Worm (Caenorhabditis elegans) whole organism, midembryonic: ENCODE results near the gene srd-56.

Experiments used
- T22C8.4 ChIP-seq: fragments of 200-800 bp; sonication (Bioruptor generic); IDR thresholded peaks from 2 replicates; pipeline ENCODE4 v1.3.6; 2022; ENCODE audit warnings: missing genetic modification characterization, missing compliant biosample characterization
- cog-1 ChIP-seq: sonication (generic microtip); optimal IDR thresholded peaks from 2 replicates; lab custom pipeline; 2016; ENCODE audit warnings: missing genetic modification characterization, missing compliant biosample characterization
- flt-1 ChIP-seq: fragments of 200-800 bp; sonication (Bioruptor generic); IDR thresholded peaks from 2 replicates; pipeline ENCODE4 v1.3.6; 2022; ENCODE audit warnings: missing genetic modification characterization, missing compliant biosample characterization
- klf-2 ChIP-seq: fragments of 200-800 bp; sonication (Bioruptor generic); conservative IDR thresholded peaks from 2 replicates; pipeline ENCODE4 v1.3.6; 2022; ENCODE audit warnings: missing genetic modification reagents, missing genetic modification characterization, missing compliant biosample characterization
- med-1 ChIP-seq: sonication (generic microtip); optimal IDR thresholded peaks from 2 replicates; lab custom pipeline; 2017; ENCODE audit warnings: missing genetic modification characterization, mild to moderate bottlenecking, missing compliant biosample characterization, antibody characterized with exemption, missing genetic modification reagents; ENCODE audit not compliant: insufficient read depth
- ref-1 ChIP-seq: fragments of 200-800 bp; sonication (Bioruptor generic); conservative IDR thresholded peaks from 2 replicates; pipeline ENCODE4 v1.3.6; 2022; ENCODE audit warnings: missing genetic modification reagents, missing genetic modification characterization, missing compliant biosample characterization
- tab-1 ChIP-seq: fragments of 200-800 bp; sonication (Bioruptor generic); IDR thresholded peaks from 2 replicates; pipeline ENCODE4 v1.3.6; 2022; ENCODE audit warnings: missing genetic modification characterization, missing compliant biosample characterization
- ztf-23 ChIP-seq: fragments of 200-800 bp; sonication (Bioruptor generic); IDR thresholded peaks from 2 replicates; pipeline ENCODE4 v1.3.6; 2022; ENCODE audit warnings: missing genetic modification reagents, missing genetic modification characterization, missing compliant biosample characterization
- ztf-29 ChIP-seq: fragments of 200-800 bp; sonication (Bioruptor generic); IDR thresholded peaks from 2 replicates; pipeline ENCODE4 v1.3.6; 2022; ENCODE audit warnings: missing genetic modification reagents, missing genetic modification characterization, missing compliant biosample characterization

The srd-56 gene

DNA sequence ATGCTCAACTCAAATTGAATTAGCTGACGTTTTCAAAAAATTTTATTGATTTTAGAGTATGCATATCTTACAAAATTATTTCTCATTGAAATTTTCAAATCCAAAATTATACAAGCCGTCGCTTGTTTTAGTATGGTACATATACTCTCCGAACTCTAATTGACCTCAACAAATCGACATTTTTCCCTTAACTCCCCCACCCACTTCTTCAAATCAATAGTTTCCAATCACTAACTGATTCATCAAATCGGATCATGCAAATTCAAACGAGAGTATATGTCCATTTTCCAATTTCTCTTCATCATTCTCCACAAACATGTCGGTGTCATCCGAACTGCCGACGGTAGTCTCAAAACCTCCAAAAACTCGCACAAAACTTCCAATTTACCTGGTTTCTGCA is 13.9 kb downstream of the srd-56 start, which contains the start of gene E04F6.4:
TSS of gene E04F6.4 (plus strand) at position 301 of the 400 bp plus-strand sequence.
- TF ChIP-seq cog-1 (tag; lab: Kevin White, UChicago) (no peak), tab-1 (no peak), flt-1 (GFP tag; lab: Robert Waterston, UW) (no peak), T22C8.4 (GFP tag; lab: Robert Waterston, UW) (no peak), ztf-23 (no peak), ztf-29 (GFP tag; lab: Robert Waterston, UW) (no peak), ref-1 (GFP tag; lab: Robert Waterston, UW) (no peak), klf-2 (GFP tag; lab: Robert Waterston, UW) (no peak)

DNA sequence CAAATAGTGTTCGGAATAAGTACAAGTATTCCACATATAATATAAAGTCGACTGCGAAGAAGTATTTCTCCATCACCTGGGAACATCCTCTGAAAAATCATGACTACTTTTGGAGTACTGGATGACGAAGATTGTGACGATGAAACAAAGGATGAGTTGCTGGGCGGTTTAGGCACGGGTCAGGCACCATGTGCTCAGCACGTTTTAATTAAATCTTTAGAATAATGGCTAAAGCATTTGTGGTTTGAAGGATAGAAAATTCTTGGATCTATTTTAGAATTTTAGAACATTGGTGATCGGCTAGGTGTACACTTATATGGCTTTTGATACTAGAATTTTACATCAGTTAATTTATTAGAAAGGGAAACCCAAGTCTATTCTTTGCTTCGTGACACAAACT is 15.9 kb downstream of the srd-56 start, which contains the start of gene C27H5.6:
TSS of gene C27H5.6 (minus strand) at position 101 of the 400 bp plus-strand sequence.
- TF ChIP-seq klf-2 (GFP tag; lab: Robert Waterston, UW) (no peak), ztf-23 (no peak), flt-1 (GFP tag; lab: Robert Waterston, UW) (no peak), T22C8.4 (GFP tag; lab: Robert Waterston, UW) (no peak), med-1 (GFP tag; lab: Kevin White, UChicago) (no peak), ztf-29 (GFP tag; lab: Robert Waterston, UW) (no peak), tab-1 (no peak), ref-1 (GFP tag; lab: Robert Waterston, UW) (no peak), cog-1 (tag; lab: Kevin White, UChicago) (no peak)

DNA sequence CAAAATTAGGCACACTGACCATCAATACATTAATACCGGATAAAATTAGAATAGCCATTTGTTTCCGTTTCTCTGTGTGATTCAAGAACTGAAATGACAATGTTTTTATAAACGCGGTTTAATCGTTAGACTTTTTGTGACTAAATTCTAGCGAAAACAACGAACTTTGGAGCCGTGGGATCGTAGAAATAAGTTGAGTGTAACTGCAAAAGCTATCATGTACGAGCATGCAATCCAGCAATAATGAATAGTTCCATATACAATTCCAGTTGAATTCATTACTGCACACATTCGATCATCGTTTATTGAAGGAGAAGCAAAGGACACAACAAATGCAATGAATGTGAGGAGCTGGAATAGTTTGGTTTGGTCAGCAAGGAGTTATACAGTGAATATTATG is 16.9 kb downstream of the srd-56 start:
- TF ChIP-seq ztf-23 = no peak
- TF ChIP-seq flt-1 (GFP tag; lab: Robert Waterston, UW) = no peak
- TF ChIP-seq T22C8.4 (GFP tag; lab: Robert Waterston, UW) = no peak
- TF ChIP-seq ref-1 (GFP tag; lab: Robert Waterston, UW) = no peak
- no peak for TF ChIP-seq tab-1
- no peak for TF ChIP-seq med-1 (GFP tag; lab: Kevin White, UChicago)
- TF ChIP-seq cog-1 (tag; lab: Kevin White, UChicago) = no peak
- TF ChIP-seq klf-2 (GFP tag; lab: Robert Waterston, UW) = no peak
- no peak for TF ChIP-seq ztf-29 (GFP tag; lab: Robert Waterston, UW)

DNA sequence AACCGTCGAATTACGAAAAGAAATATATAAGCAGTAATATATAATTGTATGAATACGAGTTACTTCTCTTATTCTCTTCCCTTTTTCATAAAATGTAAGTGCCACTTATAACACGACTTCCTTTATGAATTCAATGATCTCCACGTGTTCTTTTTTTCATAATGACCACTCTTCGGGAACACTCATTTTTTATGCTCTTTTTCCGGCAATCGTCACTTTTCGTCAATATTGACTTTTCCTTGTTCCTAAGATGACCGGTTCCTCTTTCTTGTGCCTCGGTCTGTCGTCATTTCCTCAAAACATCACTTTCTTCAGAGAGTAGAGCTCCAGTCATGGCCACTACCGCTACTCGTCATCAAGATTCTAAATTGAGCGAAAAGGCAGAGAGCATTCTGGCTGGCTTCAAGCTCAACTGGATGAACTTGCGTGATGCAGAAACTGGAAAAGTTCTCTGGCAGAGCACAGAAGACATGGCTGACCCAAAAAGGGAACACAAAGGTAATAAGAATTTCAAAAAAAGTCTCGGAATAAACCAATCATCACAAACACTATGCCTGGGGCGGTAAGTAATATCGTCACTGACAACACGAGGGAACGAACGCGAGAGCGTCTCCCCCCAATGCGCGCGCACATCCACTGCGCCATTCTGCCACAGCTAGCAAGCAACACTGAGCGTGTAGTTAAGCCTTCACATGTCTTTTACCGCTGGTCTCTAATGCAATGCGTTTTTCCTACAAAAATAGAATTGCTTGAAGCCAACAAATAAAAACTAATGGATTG is 19.3 kb downstream of the srd-56 start, which contains the start of gene pdl-1:
TSS of gene pdl-1 (plus strand) at position 309 of the 780 bp plus-strand sequence.
- TF ChIP-seq flt-1 (GFP tag; lab: Robert Waterston, UW) = peak; percentile 98
- peak; percentile 94 for TF ChIP-seq ztf-29 (GFP tag; lab: Robert Waterston, UW)
- peak; percentile 97 for TF ChIP-seq tab-1
- peak; percentile 96 for TF ChIP-seq ztf-23
- TF ChIP-seq med-1 (GFP tag; lab: Kevin White, UChicago) = peak; percentile 63
- peak; percentile 95 for TF ChIP-seq T22C8.4 (GFP tag; lab: Robert Waterston, UW)
- peak; percentile 91 for TF ChIP-seq cog-1 (tag; lab: Kevin White, UChicago)
- peak; percentile 94 for TF ChIP-seq ref-1 (GFP tag; lab: Robert Waterston, UW)
- TF ChIP-seq klf-2 (GFP tag; lab: Robert Waterston, UW) = peak; percentile 94

DNA sequence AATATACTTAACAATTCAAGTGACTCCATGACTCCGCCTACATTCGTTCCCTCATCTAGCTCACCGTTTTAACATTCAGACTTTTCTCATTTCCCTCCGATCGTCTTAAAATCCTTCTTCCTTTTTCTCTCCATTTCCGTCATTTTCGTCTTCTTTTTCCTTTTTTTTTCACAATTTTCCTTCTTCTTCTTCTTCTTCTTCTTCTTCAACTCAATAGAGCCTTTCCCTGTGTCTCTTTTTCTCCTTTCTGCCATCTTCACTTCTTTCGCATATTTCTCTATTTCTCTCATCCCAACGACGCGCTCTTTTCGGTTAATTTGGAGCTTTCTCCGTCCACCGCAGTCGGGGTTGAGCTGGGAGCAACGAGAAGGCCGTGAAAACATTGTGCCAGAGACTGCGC is 20.4 kb downstream of the srd-56 start:
- TF ChIP-seq ztf-23 (no peak), tab-1 (no peak), med-1 (GFP tag; lab: Kevin White, UChicago) (no peak), ref-1 (GFP tag; lab: Robert Waterston, UW) (no peak), flt-1 (GFP tag; lab: Robert Waterston, UW) (no peak), T22C8.4 (GFP tag; lab: Robert Waterston, UW) (no peak), ztf-29 (GFP tag; lab: Robert Waterston, UW) (no peak), cog-1 (tag; lab: Kevin White, UChicago) (no peak)

DNA sequence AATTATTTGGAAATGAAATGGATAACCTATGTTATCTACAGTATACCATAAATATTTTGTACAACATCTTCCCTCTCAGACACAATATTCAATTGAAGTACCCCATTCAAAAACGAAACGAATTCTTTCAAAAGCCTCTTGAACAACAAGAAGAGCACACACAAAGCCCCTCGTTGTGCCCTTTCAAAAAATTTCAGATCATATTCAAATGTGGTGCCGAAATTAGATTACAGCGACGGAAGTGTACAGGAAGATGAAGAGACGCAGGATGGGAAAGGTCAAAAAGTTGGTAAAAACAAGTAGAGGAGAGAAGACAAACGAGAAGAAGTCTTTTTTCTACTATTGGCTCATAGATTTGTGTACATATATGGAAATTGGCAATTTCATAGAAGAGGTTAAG is 26.9 kb downstream of the srd-56 start:
- TF ChIP-seq T22C8.4 (GFP tag; lab: Robert Waterston, UW) (no peak), cog-1 (tag; lab: Kevin White, UChicago) (no peak), ztf-23 (no peak), ztf-29 (GFP tag; lab: Robert Waterston, UW) (no peak), tab-1 (no peak)

DNA sequence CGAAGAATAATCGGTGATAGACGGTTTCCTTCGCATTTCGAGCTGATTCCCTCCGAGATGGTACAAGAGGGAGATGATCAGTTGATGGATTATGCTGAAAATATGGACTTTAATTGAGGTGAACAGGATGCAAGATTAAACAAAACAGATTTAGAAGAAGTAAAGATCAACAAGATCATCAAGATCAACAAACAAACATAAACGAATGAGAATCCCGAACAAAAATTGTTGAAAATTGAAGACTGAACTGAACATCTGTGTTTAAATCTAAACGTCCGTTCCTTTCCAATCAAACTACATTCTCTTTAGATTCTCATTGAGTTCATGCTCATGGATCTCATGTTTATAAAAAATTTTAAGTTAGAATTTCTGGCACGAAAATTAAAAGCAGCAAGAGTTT is 28.2 kb downstream of the srd-56 start, which contains the start of gene glc-4:
TSS of gene glc-4 (minus strand) at position 101 of the 400 bp plus-strand sequence.
- TF ChIP-seq ztf-23 = no peak
- TF ChIP-seq flt-1 (GFP tag; lab: Robert Waterston, UW) = no peak
- TF ChIP-seq cog-1 (tag; lab: Kevin White, UChicago) = no peak
- no peak for TF ChIP-seq klf-2 (GFP tag; lab: Robert Waterston, UW)
- TF ChIP-seq ref-1 (GFP tag; lab: Robert Waterston, UW) = no peak
- TF ChIP-seq med-1 (GFP tag; lab: Kevin White, UChicago) = no peak
- no peak for TF ChIP-seq ztf-29 (GFP tag; lab: Robert Waterston, UW)
- no peak for TF ChIP-seq T22C8.4 (GFP tag; lab: Robert Waterston, UW)
- TF ChIP-seq tab-1 = no peak

DNA sequence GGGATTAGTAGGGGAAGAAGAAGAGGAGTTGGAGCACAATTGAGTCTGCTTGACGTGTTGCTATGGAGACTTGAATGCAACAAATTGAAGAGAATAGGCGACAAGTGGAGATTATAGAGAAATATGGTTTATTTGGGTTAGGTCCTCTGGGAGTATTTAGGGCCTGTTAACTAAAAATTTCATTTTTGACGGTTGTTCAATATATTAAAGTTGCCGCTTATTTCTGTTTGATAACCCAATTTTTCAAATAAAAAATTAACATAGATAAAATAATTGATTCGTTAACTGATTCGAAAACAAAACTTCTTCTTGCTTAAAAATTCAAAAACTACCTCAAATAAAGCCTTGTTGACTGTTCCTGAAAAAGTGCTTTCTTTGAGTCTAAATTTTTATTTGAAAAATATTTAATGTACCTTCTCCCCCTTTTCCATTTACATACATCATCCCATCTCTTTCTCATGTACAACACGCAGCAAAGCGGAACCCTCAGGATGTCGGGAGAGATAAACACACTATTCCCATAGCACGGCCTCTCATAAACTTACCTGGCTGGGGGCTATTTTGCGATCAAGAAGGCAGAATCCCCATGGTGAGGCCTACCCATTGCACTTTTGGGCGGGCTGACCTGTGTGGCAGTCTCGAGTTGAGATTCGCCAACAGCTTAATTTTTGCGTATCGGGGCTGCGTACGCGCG is 31.6 kb downstream of the srd-56 start, which contains the start of gene dyf-13:
TSS of gene dyf-13 (minus strand) at position 51 of the 694 bp plus-strand sequence.
- TF ChIP-seq flt-1 (GFP tag; lab: Robert Waterston, UW) (no peak), klf-2 (GFP tag; lab: Robert Waterston, UW) (no peak), med-1 (GFP tag; lab: Kevin White, UChicago) (no peak), T22C8.4 (GFP tag; lab: Robert Waterston, UW) (no peak), tab-1 (no peak), ztf-23 (no peak), cog-1 (tag; lab: Kevin White, UChicago) (no peak)
